Fruit fly (Drosophila melanogaster): ENCODE results near the gene CG15741.

dm6 chrX:11821946-11822345 is 15.9 kb downstream of the CG15741 start:
- TF ChIP-seq usp (GFP tag; optimal IDR thresholded peaks at IDR 0.05) (no peak), CG8478 (optimal IDR thresholded peaks at IDR 0.05) (no peak), psq (optimal IDR thresholded peaks at IDR 0.05) (no peak)

All from whole organism.